Fruit fly (Drosophila melanogaster): ENCODE data around the gene CG5704.

Gene CG5704

DNA sequence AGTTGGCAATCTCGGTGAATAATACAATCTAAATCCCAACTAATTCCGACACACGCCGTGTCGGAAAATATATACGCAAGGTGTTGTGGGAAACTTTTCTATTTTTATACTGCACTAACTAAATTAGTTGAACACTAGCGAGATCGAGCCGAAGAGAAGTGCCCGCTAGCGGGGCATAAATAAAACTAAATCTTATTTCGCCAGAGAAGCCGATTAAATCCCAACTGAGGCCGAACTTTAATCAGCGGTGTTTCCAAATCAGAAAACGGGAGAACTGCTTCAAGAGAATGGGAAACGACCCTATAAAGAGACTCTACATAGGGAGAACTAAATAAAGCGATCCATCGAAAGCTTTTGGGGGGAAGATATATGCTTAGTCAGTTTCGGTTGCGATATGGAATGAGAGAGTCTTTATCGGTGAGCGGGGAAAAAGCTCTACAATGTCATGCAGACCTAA is 21.3 kb upstream of the CG5704 start, which contains the start of gene CG5707 (continued):
- TF ChIP-seq CG17186 (GFP tag; optimal IDR thresholded peaks at IDR 0.05) (no peak), CG13894 (tag; optimal IDR thresholded peaks at IDR 0.05) (no peak), sens-2 (GFP tag; IDR thresholded peaks at IDR 0.05) (peak; percentile 19; the same call in 1 of the 2 replicates), CG10543 (GFP tag; optimal IDR thresholded peaks at IDR 0.05) (peak; percentile 24), stwl (tag; optimal IDR thresholded peaks at IDR 0.05) (no peak), CG17802 (tag; optimal IDR thresholded peaks at IDR 0.05) (no peak), en (GFP tag; optimal IDR thresholded peaks at IDR 0.05) (no peak), CG11456 (GFP tag; IDR thresholded peaks at IDR 0.05) (no peak), Dbx (GFP tag; IDR thresholded peaks at IDR 0.05) (peak; percentile 37; the same call in 1 of the 3 replicates), tna (GFP tag; IDR thresholded peaks at IDR 0.05; ENCODE audit: partially characterized antibody) (0 out of 2 replicates have a peak, but pooled peaks have one; percentile 17), chinmo (GFP tag; IDR thresholded peaks at IDR 0.05; ENCODE audit: partially characterized antibody) (0 out of 4 replicates have a peak, but pooled peaks have one; percentile 64), amos (GFP tag; IDR thresholded peaks at IDR 0.05; ENCODE audit: partially characterized antibody) (peak; percentile 20; the same call in 1 of the 2 replicates), CG2678 (tag; optimal IDR thresholded peaks at IDR 0.05) (no peak), Hr78 (GFP tag; optimal IDR thresholded peaks at IDR 0.05) (peak in 1 of 2 experiments; percentile 76), CG34376 (GFP tag; optimal IDR thresholded peaks at IDR 0.05) (peak; percentile 12), CG34224 (GFP tag; IDR thresholded peaks at IDR 0.05; ENCODE audit: partially characterized antibody) (peak; percentile 53; the same call in 1 of the 3 replicates), CG15514 (GFP tag; optimal IDR thresholded peaks at IDR 0.05) (peak; percentile 6), slp2 (GFP tag; optimal IDR thresholded peaks at IDR 0.05) (no peak), Bgb (GFP tag; IDR thresholded peaks at IDR 0.05; ENCODE audit: partially characterized antibody) (peak; percentile 29; the same call in 1 of the 2 replicates)

DNA sequence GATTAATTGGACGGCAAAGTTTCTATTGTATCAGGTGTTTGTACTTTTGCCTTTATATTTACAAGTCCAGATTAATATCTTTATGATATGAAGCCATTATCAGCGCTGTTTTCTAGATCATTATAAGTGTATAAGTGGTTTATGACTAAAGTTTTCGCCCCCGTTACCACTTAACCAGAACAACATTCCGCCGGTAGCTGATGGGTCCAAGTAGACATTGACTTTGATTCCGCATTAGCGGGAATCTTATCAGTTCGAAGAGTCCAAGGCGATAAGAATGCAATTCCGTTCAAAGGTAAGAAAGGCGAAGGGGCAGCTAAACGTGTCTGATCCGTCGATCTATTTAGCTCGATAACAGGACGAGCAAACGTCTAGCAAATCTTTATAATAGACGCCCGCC is 20.7 kb upstream of the CG5704 start:
- TF ChIP-seq CG8281 (tag; optimal IDR thresholded peaks at IDR 0.05) (no peak), CG5245 (GFP tag; optimal IDR thresholded peaks at IDR 0.05) (no peak), CG8388 (GFP tag; optimal IDR thresholded peaks at IDR 0.05) (no peak), Dref (GFP tag; IDR thresholded peaks at IDR 0.05) (no peak), Hey (tag; optimal IDR thresholded peaks at IDR 0.05) (peak; percentile 74), cas (GFP tag; IDR thresholded peaks at IDR 0.05) (no peak), grn (GFP tag; optimal IDR thresholded peaks at IDR 0.05) (peak; percentile 41), CG11093 (GFP tag; IDR thresholded peaks at IDR 0.05) (no peak), ssp (GFP tag; IDR thresholded peaks at IDR 0.05) (no peak), exex (tag; optimal IDR thresholded peaks at IDR 0.05) (peak; percentile 34), CG43689 (GFP tag; IDR thresholded peaks at IDR 0.05) (no peak), CG11504 (tag; optimal IDR thresholded peaks at IDR 0.05) (no peak), CG11247 (GFP tag; IDR thresholded peaks at IDR 0.05) (no peak), Atf6 (GFP tag; IDR thresholded peaks at IDR 0.05) (no peak), sd (tag; optimal IDR thresholded peaks at IDR 0.05) (peak; percentile 62)

DNA sequence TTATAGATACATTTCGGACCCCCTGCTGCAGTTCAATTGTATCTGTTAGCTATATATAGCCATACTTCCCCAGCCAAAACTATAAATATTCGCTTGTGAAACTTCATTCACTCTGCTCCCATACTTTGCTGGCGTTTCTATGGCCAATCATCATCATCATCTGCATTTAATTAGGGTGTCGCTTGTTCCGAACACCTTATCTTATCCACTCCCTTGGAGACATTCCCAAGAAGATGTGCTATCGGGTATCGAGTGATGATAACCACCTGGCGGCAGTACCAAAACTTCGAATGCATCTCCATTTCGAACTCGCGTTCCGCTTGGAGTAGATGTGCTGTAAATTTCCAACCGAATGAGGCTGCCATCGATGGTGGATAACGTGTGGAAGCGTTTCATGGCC is 14.9 kb upstream of the CG5704 start, which contains the start of gene CG13810:
Gene CG13810, plus strand, starts transcription at position 301 of the 400 bp plus-strand sequence.
- TF ChIP-seq CG10654 (GFP tag; optimal IDR thresholded peaks at IDR 0.05) (no peak), CG17802 (tag; optimal IDR thresholded peaks at IDR 0.05) (no peak)

DNA sequence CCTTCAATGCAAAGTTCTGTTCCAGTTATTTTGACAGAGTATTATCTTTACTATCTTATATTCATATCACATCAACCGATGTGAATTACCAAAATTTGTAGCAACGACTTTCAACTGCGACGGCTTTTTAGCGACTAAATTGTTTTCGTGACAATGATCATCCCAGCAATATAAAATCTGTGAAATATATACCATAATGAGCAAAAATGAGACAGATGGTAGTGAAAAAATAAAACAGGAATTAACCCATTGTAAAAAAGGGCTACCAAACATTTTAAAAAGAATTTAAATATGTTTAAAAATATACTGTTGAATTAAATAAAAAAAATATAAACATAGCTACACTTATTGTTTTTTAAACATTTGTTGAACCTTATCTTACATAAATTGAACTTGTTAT is 3.5 kb upstream of the CG5704 start, which contains the start of gene CG15820:
Gene CG15820, minus strand, starts transcription at position 101 of the 400 bp plus-strand sequence.
- TF ChIP-seq pnt (GFP tag; optimal IDR thresholded peaks at IDR 0.05) (no peak), Bgb (GFP tag; IDR thresholded peaks at IDR 0.05; ENCODE audit: partially characterized antibody) (no peak), Fer3 (tag; optimal IDR thresholded peaks at IDR 0.05) (no peak), lilli (GFP tag; optimal IDR thresholded peaks at IDR 0.05) (no peak), Doc2 (GFP tag; IDR thresholded peaks at IDR 0.05) (no peak), maf-S (GFP tag; optimal IDR thresholded peaks at IDR 0.05) (no peak), CG3407 (GFP tag; optimal IDR thresholded peaks at IDR 0.05) (no peak), lov (optimal IDR thresholded peaks at IDR 0.05) (no peak), lov (GFP tag; IDR thresholded peaks at IDR 0.05) (no peak), Rfx (GFP tag; IDR thresholded peaks at IDR 0.05) (no peak), Opbp (GFP tag; IDR thresholded peaks at IDR 0.05; ENCODE audit: partially characterized antibody) (no peak), sc (optimal IDR thresholded peaks at IDR 0.05) (no peak), sc (GFP tag; optimal IDR thresholded peaks at IDR 0.05) (no peak)

All from whole organism, embryonic.